Worm (Caenorhabditis elegans): ENCODE results near the gene srh-250.

DNA sequence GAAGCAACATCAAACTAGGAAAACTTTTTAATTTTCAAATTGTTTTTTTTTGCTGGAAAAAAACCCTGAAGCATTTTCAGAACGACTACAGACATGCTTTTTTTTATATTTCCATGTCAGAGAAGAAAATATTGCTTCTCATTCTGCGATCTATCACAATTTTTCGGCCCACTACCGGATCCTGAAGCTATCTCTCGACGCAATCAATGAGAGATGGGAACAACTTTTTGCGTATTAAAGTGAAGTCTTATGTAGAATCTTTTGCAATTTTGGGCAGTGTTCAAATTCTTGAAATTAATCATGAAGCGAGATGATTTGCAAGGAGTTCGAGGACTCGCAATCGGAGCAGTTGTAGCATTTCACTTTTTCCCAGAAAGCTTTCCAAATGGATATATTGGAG lies 8.8 kb upstream of the srh-250 start, which contains the start of gene oac-10:
- TF ChIP-seq flt-1 (GFP tag; IDR thresholded peaks at IDR 0.05) (no peak), cog-1 (tag; optimal IDR thresholded peaks at IDR 0.05) (no peak), med-1 (GFP tag; optimal IDR thresholded peaks at IDR 0.05; ENCODE audit: insufficient read depth) (no peak), ztf-23 (GFP tag; IDR thresholded peaks at IDR 0.05) (no peak), tab-1 (GFP tag; IDR thresholded peaks at IDR 0.05) (no peak), ztf-29 (GFP tag; IDR thresholded peaks at IDR 0.05) (no peak)
